Worm (Caenorhabditis elegans): ENCODE data around the gene cyp-32A1.

The cyp-32A1 gene

ce11 chrV:7739949-7740348 is 41.7 kb upstream of the cyp-32A1 start:
- TF ChIP-seq ztf-28 (GFP tag; IDR thresholded peaks at IDR 0.05) (no peak), snpc-4 (GFP tag; optimal IDR thresholded peaks at IDR 0.05) (no peak), snpc-4 (tag; optimal IDR thresholded peaks at IDR 0.05) (no peak), egrh-3 (GFP tag; IDR thresholded peaks at IDR 0.05) (no peak), ceh-100 (GFP tag; IDR thresholded peaks at IDR 0.05) (no peak), ceh-79 (tag; optimal IDR thresholded peaks at IDR 0.05) (no peak), F10E7.11 (tag; optimal IDR thresholded peaks at IDR 0.05) (no peak), lin-54 (GFP tag; optimal IDR thresholded peaks at IDR 0.05) (no peak), nhr-80 (tag; optimal IDR thresholded peaks at IDR 0.05) (no peak), hmg-1.2 (GFP tag; IDR thresholded peaks at IDR 0.05) (no peak), nfya-2 (GFP tag; IDR thresholded peaks at IDR 0.05) (no peak), T07F8.4 (tag; optimal IDR thresholded peaks at IDR 0.05) (no peak), snpc-1.3 (tag; optimal IDR thresholded peaks at IDR 0.05; ENCODE audit: insufficient read depth) (no peak), tbp1 (GFP tag; optimal IDR thresholded peaks at IDR 0.05) (no peak), cebp-1 (GFP tag; IDR thresholded peaks at IDR 0.05) (no peak), cebp-1 (tag; optimal IDR thresholded peaks at IDR 0.05) (no peak), lag-1 (GFP tag; IDR thresholded peaks at IDR 0.05) (no peak), dpff-1 (tag; optimal IDR thresholded peaks at IDR 0.05) (no peak), B0035.1 (tag; optimal IDR thresholded peaks at IDR 0.05) (no peak), zfh-2 (GFP tag; conservative IDR thresholded peaks at IDR 0.05) (no peak), F23B12.7 (tag; optimal IDR thresholded peaks at IDR 0.05; ENCODE audit: insufficient read depth) (no peak), cebp-2 (GFP tag; IDR thresholded peaks at IDR 0.05) (no peak)

- TF ChIP-seq ceh-100 (GFP tag; IDR thresholded peaks at IDR 0.05) (no peak), dpff-1 (tag; optimal IDR thresholded peaks at IDR 0.05) (no peak), Y53F4B.3 (GFP tag; IDR thresholded peaks at IDR 0.05) (no peak), K11D2.4 (GFP tag; IDR thresholded peaks at IDR 0.05) (no peak), sea-2 (GFP tag; IDR thresholded peaks at IDR 0.05) (no peak), ztf-22 (GFP tag; optimal IDR thresholded peaks at IDR 0.05) (no peak), snpc-4 (GFP tag; optimal IDR thresholded peaks at IDR 0.05) (no peak), snpc-4 (tag; optimal IDR thresholded peaks at IDR 0.05) (no peak), T07F8.4 (tag; optimal IDR thresholded peaks at IDR 0.05) (no peak), nhr-80 (tag; optimal IDR thresholded peaks at IDR 0.05) (no peak), ccch-3 (GFP tag; optimal IDR thresholded peaks at IDR 0.05) (no peak), D2030.7 (GFP tag; IDR thresholded peaks at IDR 0.05) (no peak), nfya-1 (tag; optimal IDR thresholded peaks at IDR 0.05; ENCODE audit: borderline replicate concordance, insufficient read depth) (no peak), F57A8.1 (GFP tag; optimal IDR thresholded peaks at IDR 0.05) (no peak), ekl-4 (GFP tag; IDR thresholded peaks at IDR 0.05) (no peak), die-1 (tag; optimal IDR thresholded peaks at IDR 0.05) (no peak)
Observed at ce11 chrV:7741918-7742317, 39.7 kb upstream of the cyp-32A1 start.

ce11 chrV:7742485-7742959 is 39.1 kb upstream of the cyp-32A1 start, which contains the start of gene fbxl-5:
Gene fbxl-5 (plus strand): TSS chrV:7742909.
- TF ChIP-seq ztf-22 (GFP tag; optimal IDR thresholded peaks at IDR 0.05) (peak; percentile 27), zim-3 (tag; optimal IDR thresholded peaks at IDR 0.05) (no peak), let-607 (tag; optimal IDR thresholded peaks at IDR 0.05) (peak; percentile 33 to 60), nhr-80 (tag; optimal IDR thresholded peaks at IDR 0.05) (peak; percentile 78), mxl-1 (tag; optimal IDR thresholded peaks at IDR 0.05) (no peak), cebp-1 (GFP tag; IDR thresholded peaks at IDR 0.05) (no peak), cebp-1 (tag; optimal IDR thresholded peaks at IDR 0.05) (peak; percentile 36)

Data from whole organism, young adult.